Worm (Caenorhabditis elegans) whole organism, early embryonic: ENCODE results near the gene mvk-1.

Source experiments
- B0310.2 ChIP-seq: sonication (generic microtip); optimal IDR thresholded peaks from 2 replicates; lab custom pipeline; 2016; ENCODE audit warnings: mild to moderate bottlenecking, missing genetic modification characterization, missing compliant biosample characterization
- F13C5.2 ChIP-seq: sonication (generic microtip); optimal IDR thresholded peaks from 2 replicates; lab custom pipeline; 2017; ENCODE audit warnings: mild to moderate bottlenecking, missing genetic modification characterization, inconsistent platforms, missing compliant biosample characterization
- aly-1 ChIP-seq: sonication (generic microtip); optimal IDR thresholded peaks from 2 replicates; lab custom pipeline; 2016; ENCODE audit warnings: missing genetic modification characterization, missing compliant biosample characterization
- ama-1 ChIP-seq: fragments of 150-350 bp; optimal IDR thresholded peaks from 2 replicates; lab custom pipeline; 2014
- ceh-13 ChIP-seq: fragments of 200-800 bp; sonication (Bioruptor generic); optimal IDR thresholded peaks from 2 replicates; lab custom pipeline; 2018; ENCODE audit warnings: mild to moderate bottlenecking, missing genetic modification characterization, missing compliant biosample characterization
- ceh-36 ChIP-seq: sonication (generic microtip); optimal IDR thresholded peaks from 2 replicates; lab custom pipeline; 2016; ENCODE audit warnings: missing genetic modification characterization, inconsistent platforms, missing compliant biosample characterization
- ets-7 ChIP-seq: sonication (generic microtip); optimal IDR thresholded peaks from 2 replicates; lab custom pipeline; 2016; ENCODE audit warnings: missing genotype, missing genetic modification characterization, missing compliant biosample characterization
- flt-1 ChIP-seq: fragments of 200-800 bp; sonication (Bioruptor generic); IDR thresholded peaks from 2 replicates; pipeline ENCODE4 v1.3.6; 2022; ENCODE audit warnings: missing genetic modification characterization, missing compliant biosample characterization
- hmbx-1 ChIP-seq: sonication (generic microtip); optimal IDR thresholded peaks from 2 replicates; lab custom pipeline; 2016; ENCODE audit warnings: mild to moderate bottlenecking, missing genetic modification characterization, missing compliant biosample characterization
- hmg-4 ChIP-seq: fragments of 200-800 bp; sonication (Bioruptor generic); optimal IDR thresholded peaks from 2 replicates; lab custom pipeline; 2018; ENCODE audit warnings: mild to moderate bottlenecking, missing genetic modification characterization, missing compliant biosample characterization
- hnd-1 ChIP-seq: sonication (generic microtip); optimal IDR thresholded peaks from 2 replicates; lab custom pipeline; 2016; ENCODE audit warnings: missing genetic modification characterization, missing compliant biosample characterization
- pes-1 ChIP-seq: fragments of 200-800 bp; sonication (Bioruptor generic); IDR thresholded peaks from 2 replicates; pipeline ENCODE4 v1.3.6; 2022; ENCODE audit warnings: missing genetic modification reagents, missing genetic modification characterization, missing compliant biosample characterization
- scrt-1 ChIP-seq: fragments of 200-800 bp; sonication (Bioruptor generic); IDR thresholded peaks from 2 replicates; pipeline ENCODE4 v1.3.6; 2022; ENCODE audit warnings: missing genetic modification characterization, missing compliant biosample characterization
- sea-1 ChIP-seq: fragments of 200-800 bp; sonication (Bioruptor generic); conservative IDR thresholded peaks from 2 replicates; pipeline ENCODE4 v1.3.6; 2022; ENCODE audit warnings: missing genetic modification characterization, missing compliant biosample characterization
- tbx-11 ChIP-seq: fragments of 200-800 bp; sonication (Bioruptor generic); IDR thresholded peaks from 2 replicates; pipeline ENCODE4 v1.3.6; 2022; ENCODE audit warnings: missing genetic modification characterization, missing compliant biosample characterization
- tbx-37 ChIP-seq: fragments of 200-800 bp; sonication (Bioruptor generic); conservative IDR thresholded peaks from 2 replicates; pipeline ENCODE4 v1.3.6; 2022; ENCODE audit warnings: missing genetic modification reagents, missing genetic modification characterization, missing compliant biosample characterization
- tra-4 ChIP-seq: sonication (generic microtip); optimal IDR thresholded peaks from 2 replicates; lab custom pipeline; 2017; ENCODE audit warnings: missing genetic modification characterization, missing compliant biosample characterization

The mvk-1 gene

DNA sequence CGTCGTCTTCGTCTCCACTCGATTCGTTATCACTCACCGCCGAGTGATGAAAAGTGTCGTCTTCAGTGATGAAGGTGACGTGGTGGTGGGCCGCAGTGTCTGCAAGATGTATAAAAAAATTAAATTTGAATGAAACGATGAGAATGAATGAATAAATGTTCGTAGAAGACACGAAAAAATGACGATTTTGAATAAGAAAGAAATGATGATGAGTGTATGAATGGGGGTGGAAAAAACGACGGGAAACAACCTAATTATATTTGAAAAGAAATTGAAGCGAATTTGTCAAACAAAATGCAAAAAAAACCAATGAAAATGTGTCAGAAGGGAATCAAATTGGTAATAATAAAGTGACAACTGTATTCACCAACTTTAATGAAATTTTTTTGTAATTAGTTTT lies at the start of gene mvk-1:
TSS of gene mvk-1 (minus strand) at position 101 of the 400 bp plus-strand sequence.
- TF ChIP-seq tbx-37 (GFP tag; lab: Robert Waterston, UW) (no peak), hnd-1 (no peak), aly-1 (tag; lab: Kevin White, UChicago) (no peak), ets-7 (no peak), pes-1 (no peak), sea-1 (GFP tag; lab: Robert Waterston, UW) (no peak)

DNA sequence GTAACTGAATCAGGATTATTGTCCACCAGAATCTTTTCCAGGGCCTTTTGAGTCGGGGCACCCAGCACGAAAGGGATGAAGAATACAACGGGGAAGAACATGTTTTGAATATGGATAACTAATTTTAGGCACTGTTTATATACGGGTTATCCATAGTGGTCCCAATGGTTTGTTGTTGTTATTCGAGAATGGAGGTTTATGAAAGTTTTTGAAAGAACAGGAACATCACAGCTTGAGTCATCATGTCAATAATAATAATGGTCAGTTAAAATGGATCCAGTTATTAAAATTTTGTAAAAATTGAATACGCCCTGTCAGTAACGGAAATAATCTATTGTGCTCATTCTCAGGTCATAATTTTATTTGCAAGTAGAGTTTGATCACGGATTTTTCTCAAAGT lies 47.0 kb upstream of the mvk-1 start, which contains the start of gene nas-28:
TSS of gene nas-28 (minus strand) at position 101 of the 400 bp plus-strand sequence.
- no peak for TF ChIP-seq hmbx-1 (tag; lab: Kevin White, UChicago)
- TF ChIP-seq F13C5.2 (tag; lab: Kevin White, UChicago): no peak
- no peak for TF ChIP-seq aly-1 (tag; lab: Kevin White, UChicago)
- TF ChIP-seq tbx-37 (GFP tag; lab: Robert Waterston, UW): no peak
- TF ChIP-seq ceh-36 (tag; lab: Kevin White, UChicago): no peak
- TF ChIP-seq scrt-1 (GFP tag; lab: Robert Waterston, UW): no peak

DNA sequence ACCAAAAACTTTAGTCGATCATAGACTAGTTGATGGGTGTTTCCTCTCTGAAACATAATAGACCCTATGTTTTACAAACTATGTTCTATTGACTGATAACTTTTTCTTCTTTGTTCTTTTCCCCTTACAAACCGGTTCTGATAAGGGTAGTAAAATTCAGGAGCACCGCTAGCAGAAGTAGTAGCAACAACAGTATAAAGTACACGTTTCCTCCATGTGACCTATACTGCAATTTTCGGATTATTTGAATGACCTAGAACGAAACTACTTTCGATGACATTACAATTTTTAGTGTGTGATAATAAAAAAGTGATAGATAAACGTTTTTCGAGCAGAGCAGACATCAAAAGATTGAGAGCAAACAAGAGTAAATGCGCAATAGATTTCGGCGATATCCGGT lies 44.2 kb upstream of the mvk-1 start:
- no peak for TF ChIP-seq tra-4

ce11 chrIII:6179062-6179461 lies 43.0 kb upstream of the mvk-1 start:
- TF ChIP-seq ceh-13 (GFP tag; lab: Kevin White, UChicago): no peak
- TF ChIP-seq flt-1 (GFP tag; lab: Robert Waterston, UW): no peak
- TF ChIP-seq tra-4: no peak
- TF ChIP-seq scrt-1 (GFP tag; lab: Robert Waterston, UW): no peak
- TF ChIP-seq sea-1 (GFP tag; lab: Robert Waterston, UW): no peak
- no peak for TF ChIP-seq ama-1 (lab: Kevin White, UChicago)
- TF ChIP-seq pes-1: no peak
- TF ChIP-seq hnd-1: no peak
- no peak for TF ChIP-seq tbx-37 (GFP tag; lab: Robert Waterston, UW)
- no peak for TF ChIP-seq ceh-36 (tag; lab: Kevin White, UChicago)
- TF ChIP-seq tbx-11 (GFP tag; lab: Robert Waterston, UW): no peak
- TF ChIP-seq aly-1 (tag; lab: Kevin White, UChicago): no peak
- no peak for TF ChIP-seq hmbx-1 (tag; lab: Kevin White, UChicago)
- TF ChIP-seq B0310.2: no peak
- no peak for TF ChIP-seq ets-7
- no peak for TF ChIP-seq hmg-4 (GFP tag; lab: Kevin White, UChicago)
- TF ChIP-seq F13C5.2 (tag; lab: Kevin White, UChicago): no peak

DNA sequence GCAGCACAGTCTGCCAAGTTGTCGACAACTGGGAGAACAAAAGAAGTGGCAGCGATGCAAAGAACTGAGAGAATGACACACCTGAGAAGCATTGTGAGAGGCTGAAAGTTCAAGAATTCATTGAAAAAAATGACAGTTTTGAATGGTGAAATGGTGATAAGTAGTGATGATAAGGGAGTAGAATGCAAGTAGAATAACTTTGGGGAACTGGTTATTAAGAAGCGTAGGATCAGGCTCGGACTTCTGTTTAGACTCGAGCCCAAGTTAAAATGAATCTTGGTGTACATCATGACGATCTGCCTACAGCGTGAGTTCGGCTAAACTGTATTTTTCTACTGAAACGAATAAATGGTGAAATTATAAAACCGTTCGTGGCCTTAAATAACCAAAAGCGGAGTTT lies 42.5 kb upstream of the mvk-1 start, which contains the start of gene F42A10.7:
TSS of gene F42A10.7 (minus strand) at position 101 of the 400 bp plus-strand sequence.
- TF ChIP-seq pes-1 (no peak), hmbx-1 (tag; lab: Kevin White, UChicago) (no peak), scrt-1 (GFP tag; lab: Robert Waterston, UW) (no peak), tbx-11 (GFP tag; lab: Robert Waterston, UW) (no peak), hnd-1 (no peak), hmg-4 (GFP tag; lab: Kevin White, UChicago) (no peak), B0310.2 (no peak)

ce11 chrIII:6177631-6178030 lies 41.6 kb upstream of the mvk-1 start:
- no peak for TF ChIP-seq F13C5.2 (tag; lab: Kevin White, UChicago)

ce11 chrIII:6176761-6177160 lies 40.7 kb upstream of the mvk-1 start, which contains the start of gene F42A10.6:
F42A10.6 (minus strand) TSS chrIII:6176861.
- TF ChIP-seq B0310.2: no peak
- no peak for TF ChIP-seq ets-7
- no peak for TF ChIP-seq aly-1 (tag; lab: Kevin White, UChicago)
- TF ChIP-seq pes-1: no peak
- no peak for TF ChIP-seq hmg-4 (GFP tag; lab: Kevin White, UChicago)
- no peak for TF ChIP-seq hnd-1
- no peak for TF ChIP-seq tbx-11 (GFP tag; lab: Robert Waterston, UW)
- TF ChIP-seq flt-1 (GFP tag; lab: Robert Waterston, UW): no peak
- no peak for TF ChIP-seq ceh-36 (tag; lab: Kevin White, UChicago)
- TF ChIP-seq hmbx-1 (tag; lab: Kevin White, UChicago): no peak
- no peak for TF ChIP-seq sea-1 (GFP tag; lab: Robert Waterston, UW)

ce11 chrIII:6176172-6176571 lies 40.1 kb upstream of the mvk-1 start:
- TF ChIP-seq tbx-37 (GFP tag; lab: Robert Waterston, UW) (no peak), flt-1 (GFP tag; lab: Robert Waterston, UW) (no peak), tra-4 (no peak), pes-1 (no peak), hmg-4 (GFP tag; lab: Kevin White, UChicago) (no peak), hnd-1 (no peak), scrt-1 (GFP tag; lab: Robert Waterston, UW) (no peak), ceh-36 (tag; lab: Kevin White, UChicago) (no peak), tbx-11 (GFP tag; lab: Robert Waterston, UW) (no peak)

DNA sequence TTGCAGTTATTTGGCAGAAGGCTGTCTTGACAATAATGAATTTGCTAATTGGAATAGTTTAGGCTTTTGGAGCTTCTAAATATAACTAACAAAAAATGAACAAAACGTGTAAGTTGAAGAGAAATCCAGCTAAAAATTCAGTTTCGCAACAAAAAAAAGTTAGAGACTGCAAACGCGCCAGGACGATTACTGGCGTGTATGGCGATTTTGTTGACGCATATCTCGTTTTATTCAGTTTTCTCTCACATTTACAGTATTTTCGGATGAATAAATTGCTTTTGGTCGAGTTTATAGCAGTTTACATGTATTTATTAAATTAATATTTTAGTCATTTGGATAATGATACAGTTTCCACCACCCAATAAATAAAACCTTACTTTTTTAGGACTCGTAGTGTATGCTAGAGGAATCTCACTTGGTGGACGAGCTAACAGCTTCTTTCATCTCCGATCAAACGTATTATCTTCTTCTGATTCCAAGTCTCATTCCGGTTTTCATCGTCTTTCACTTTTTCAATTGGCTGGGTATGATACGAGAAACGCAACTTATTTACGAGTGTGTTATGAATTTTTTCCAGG lies 37.0 kb upstream of the mvk-1 start, which contains the start of the genes abcf-3 and F42A10.5:
TSS of gene abcf-3 (plus strand) at position 384 of the 578 bp plus-strand sequence.
TSS of gene F42A10.5 (minus strand) at position 458 of the 578 bp plus-strand sequence.
- TF ChIP-seq hnd-1: no peak
- TF ChIP-seq scrt-1 (GFP tag; lab: Robert Waterston, UW): no peak
